Worm (Caenorhabditis elegans): ENCODE measurements around the gene ZK809.1.

DNA sequence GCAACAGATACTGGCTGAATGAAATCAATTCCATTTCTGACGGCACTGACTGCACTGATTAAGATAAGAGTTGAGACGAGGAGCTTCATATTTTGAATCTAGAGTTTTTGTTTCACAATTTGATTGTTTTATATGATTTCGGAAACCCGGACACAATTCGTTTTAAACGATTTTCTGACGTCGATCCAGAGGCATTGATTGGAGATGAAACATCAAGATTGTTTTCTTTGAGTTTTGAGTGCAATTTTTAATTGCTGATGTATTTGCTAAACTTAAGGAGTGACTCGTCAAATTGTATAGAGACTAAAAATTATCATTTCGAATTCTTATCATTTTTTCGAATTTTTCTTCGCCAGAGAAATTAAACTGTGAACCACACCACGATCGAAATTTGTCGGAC lies 14.1 kb upstream of the ZK809.1 start, which contains the start of gene lys-6:
- no peak for TF ChIP-seq lir-3 (tag; optimal IDR thresholded peaks at IDR 0.05; ENCODE audit: poor library complexity)
- TF ChIP-seq unc-30 (tag; optimal IDR thresholded peaks at IDR 0.05) = no peak
- TF ChIP-seq ama-1 (optimal IDR thresholded peaks at IDR 0.05) = no peak
- TF ChIP-seq unc-86 (tag; optimal IDR thresholded peaks at IDR 0.05) = no peak
- TF ChIP-seq hpl-2 (GFP tag; optimal IDR thresholded peaks at IDR 0.05) = no peak
- no peak for TF ChIP-seq nhr-90 (tag; optimal IDR thresholded peaks at IDR 0.05; ENCODE audit: poor library complexity)
- TF ChIP-seq aha-1 (tag; optimal IDR thresholded peaks at IDR 0.05) = no peak

Measured in whole organism, L1 larva.